Worm (Caenorhabditis elegans) whole organism, early embryonic: ENCODE data around the gene C25H3.3.

Source experiments
- B0310.2 ChIP-seq: sonication (generic microtip); optimal IDR thresholded peaks from 2 replicates; lab custom pipeline; 2016; ENCODE audit warnings: mild to moderate bottlenecking, missing genetic modification characterization, missing compliant biosample characterization
- F13C5.2 ChIP-seq: sonication (generic microtip); optimal IDR thresholded peaks from 2 replicates; lab custom pipeline; 2017; ENCODE audit warnings: mild to moderate bottlenecking, missing genetic modification characterization, inconsistent platforms, missing compliant biosample characterization
- aly-1 ChIP-seq: sonication (generic microtip); optimal IDR thresholded peaks from 2 replicates; lab custom pipeline; 2016; ENCODE audit warnings: missing genetic modification characterization, missing compliant biosample characterization
- ama-1 ChIP-seq: fragments of 150-350 bp; optimal IDR thresholded peaks from 2 replicates; lab custom pipeline; 2014
- ceh-13 ChIP-seq: fragments of 200-800 bp; sonication (Bioruptor generic); optimal IDR thresholded peaks from 2 replicates; lab custom pipeline; 2018; ENCODE audit warnings: mild to moderate bottlenecking, missing genetic modification characterization, missing compliant biosample characterization
- ceh-36 ChIP-seq: sonication (generic microtip); optimal IDR thresholded peaks from 2 replicates; lab custom pipeline; 2016; ENCODE audit warnings: missing genetic modification characterization, inconsistent platforms, missing compliant biosample characterization
- ets-7 ChIP-seq: sonication (generic microtip); optimal IDR thresholded peaks from 2 replicates; lab custom pipeline; 2016; ENCODE audit warnings: missing genotype, missing genetic modification characterization, missing compliant biosample characterization
- flt-1 ChIP-seq: fragments of 200-800 bp; sonication (Bioruptor generic); IDR thresholded peaks from 2 replicates; pipeline ENCODE4 v1.3.6; 2022; ENCODE audit warnings: missing genetic modification characterization, missing compliant biosample characterization
- hmbx-1 ChIP-seq: sonication (generic microtip); optimal IDR thresholded peaks from 2 replicates; lab custom pipeline; 2016; ENCODE audit warnings: mild to moderate bottlenecking, missing genetic modification characterization, missing compliant biosample characterization
- hmg-4 ChIP-seq: fragments of 200-800 bp; sonication (Bioruptor generic); optimal IDR thresholded peaks from 2 replicates; lab custom pipeline; 2018; ENCODE audit warnings: mild to moderate bottlenecking, missing genetic modification characterization, missing compliant biosample characterization
- hnd-1 ChIP-seq: sonication (generic microtip); optimal IDR thresholded peaks from 2 replicates; lab custom pipeline; 2016; ENCODE audit warnings: missing genetic modification characterization, missing compliant biosample characterization
- pes-1 ChIP-seq: fragments of 200-800 bp; sonication (Bioruptor generic); IDR thresholded peaks from 2 replicates; pipeline ENCODE4 v1.3.6; 2022; ENCODE audit warnings: missing genetic modification reagents, missing genetic modification characterization, missing compliant biosample characterization
- scrt-1 ChIP-seq: fragments of 200-800 bp; sonication (Bioruptor generic); IDR thresholded peaks from 2 replicates; pipeline ENCODE4 v1.3.6; 2022; ENCODE audit warnings: missing genetic modification characterization, missing compliant biosample characterization
- sea-1 ChIP-seq: fragments of 200-800 bp; sonication (Bioruptor generic); conservative IDR thresholded peaks from 2 replicates; pipeline ENCODE4 v1.3.6; 2022; ENCODE audit warnings: missing genetic modification characterization, missing compliant biosample characterization
- tbx-11 ChIP-seq: fragments of 200-800 bp; sonication (Bioruptor generic); IDR thresholded peaks from 2 replicates; pipeline ENCODE4 v1.3.6; 2022; ENCODE audit warnings: missing genetic modification characterization, missing compliant biosample characterization
- tbx-37 ChIP-seq: fragments of 200-800 bp; sonication (Bioruptor generic); conservative IDR thresholded peaks from 2 replicates; pipeline ENCODE4 v1.3.6; 2022; ENCODE audit warnings: missing genetic modification reagents, missing genetic modification characterization, missing compliant biosample characterization
- tra-4 ChIP-seq: sonication (generic microtip); optimal IDR thresholded peaks from 2 replicates; lab custom pipeline; 2017; ENCODE audit warnings: missing genetic modification characterization, missing compliant biosample characterization

The C25H3.3 gene

ce11 chrII:5707532-5707931 lies 13.5 kb downstream of the C25H3.3 start, which contains the start of gene osta-2:
Gene osta-2, plus strand, starts transcription at chrII:5707691.
- TF ChIP-seq pes-1 (GFP tag; lab: Robert Waterston, UW): no peak
- no peak for TF ChIP-seq flt-1 (GFP tag; lab: Robert Waterston, UW)
- TF ChIP-seq ama-1 (lab: Kevin White, UChicago): no peak
- no peak for TF ChIP-seq ceh-13 (GFP tag; lab: Kevin White, UChicago)
- TF ChIP-seq tbx-37 (GFP tag; lab: Robert Waterston, UW): no peak

- no peak for TF ChIP-seq hmg-4
- no peak for TF ChIP-seq hmbx-1 (tag; lab: Kevin White, UChicago)
- TF ChIP-seq ets-7 (tag; lab: Kevin White, UChicago): no peak
- TF ChIP-seq scrt-1 (GFP tag; lab: Robert Waterston, UW): no peak
- no peak for TF ChIP-seq tbx-37 (GFP tag; lab: Robert Waterston, UW)
- TF ChIP-seq sea-1 (GFP tag; lab: Robert Waterston, UW): no peak
- TF ChIP-seq F13C5.2: no peak
- TF ChIP-seq tra-4 (tag; lab: Kevin White, UChicago): no peak
- no peak for TF ChIP-seq tbx-11 (GFP tag; lab: Robert Waterston, UW)
- no peak for TF ChIP-seq ceh-36 (tag; lab: Kevin White, UChicago)
- no peak for TF ChIP-seq hnd-1 (tag; lab: Kevin White, UChicago)
- no peak for TF ChIP-seq aly-1 (tag; lab: Kevin White, UChicago)
- TF ChIP-seq ceh-13 (GFP tag; lab: Kevin White, UChicago): no peak
- no peak for TF ChIP-seq flt-1 (GFP tag; lab: Robert Waterston, UW)
Observed at ce11 chrII:5708154-5708553, 14.2 kb downstream of the C25H3.3 start.

ce11 chrII:5710835-5711234 lies 16.8 kb downstream of the C25H3.3 start:
- TF ChIP-seq ets-7 (tag; lab: Kevin White, UChicago): no peak
- no peak for TF ChIP-seq scrt-1 (GFP tag; lab: Robert Waterston, UW)
- no peak for TF ChIP-seq ceh-36 (tag; lab: Kevin White, UChicago)
- no peak for TF ChIP-seq hmg-4
- TF ChIP-seq hnd-1 (tag; lab: Kevin White, UChicago): no peak
- TF ChIP-seq tra-4 (tag; lab: Kevin White, UChicago): no peak
- TF ChIP-seq pes-1 (GFP tag; lab: Robert Waterston, UW): no peak
- no peak for TF ChIP-seq sea-1 (GFP tag; lab: Robert Waterston, UW)
- TF ChIP-seq B0310.2: no peak
- TF ChIP-seq tbx-37 (GFP tag; lab: Robert Waterston, UW): no peak
- TF ChIP-seq flt-1 (GFP tag; lab: Robert Waterston, UW): no peak

- TF ChIP-seq ama-1 (lab: Kevin White, UChicago) (peak; percentile 28), aly-1 (tag; lab: Kevin White, UChicago) (no peak)
Observed at ce11 chrII:5712126-5712525, 18.1 kb downstream of the C25H3.3 start.

- TF ChIP-seq flt-1 (GFP tag; lab: Robert Waterston, UW) (no peak), F13C5.2 (peak; percentile 29), hmg-4 (peak; percentile 7), aly-1 (tag; lab: Kevin White, UChicago) (no peak)
Observed at ce11 chrII:5714807-5715206, 20.8 kb downstream of the C25H3.3 start, which contains the start of the genes tiar-1 and lelo-4. Gene tiar-1, minus strand, starts transcription at chrII:5714823. Gene lelo-4, plus strand, starts transcription at chrII:5714924.

ce11 chrII:5715745-5716357 lies 21.9 kb downstream of the C25H3.3 start, which contains the start of the genes C18A3.10 and C18A3.3:
Gene C18A3.10, minus strand, starts transcription at chrII:5715845.
Gene C18A3.3, plus strand, starts transcription at chrII:5716307.
- no peak for TF ChIP-seq tbx-11 (GFP tag; lab: Robert Waterston, UW)
- no peak for TF ChIP-seq ceh-13 (GFP tag; lab: Kevin White, UChicago)

ce11 chrII:5717831-5718230 lies 23.8 kb downstream of the C25H3.3 start, which contains the start of gene zipt-3:
Gene zipt-3, plus strand, starts transcription at chrII:5718131.
- TF ChIP-seq tra-4 (tag; lab: Kevin White, UChicago) (no peak), sea-1 (GFP tag; lab: Robert Waterston, UW) (no peak), aly-1 (tag; lab: Kevin White, UChicago) (no peak), flt-1 (GFP tag; lab: Robert Waterston, UW) (no peak), pes-1 (GFP tag; lab: Robert Waterston, UW) (no peak), hmg-4 (no peak), F13C5.2 (no peak), ets-7 (tag; lab: Kevin White, UChicago) (no peak), ceh-36 (tag; lab: Kevin White, UChicago) (no peak), tbx-37 (GFP tag; lab: Robert Waterston, UW) (no peak), ama-1 (lab: Kevin White, UChicago) (no peak), scrt-1 (GFP tag; lab: Robert Waterston, UW) (no peak), B0310.2 (no peak)

ce11 chrII:5719848-5720247 lies 25.9 kb downstream of the C25H3.3 start, which contains the start of gene damt-1:
Gene damt-1, plus strand, starts transcription at chrII:5720148.
- no peak for TF ChIP-seq hmg-4
- no peak for TF ChIP-seq F13C5.2
- TF ChIP-seq sea-1 (GFP tag; lab: Robert Waterston, UW): no peak
- TF ChIP-seq hnd-1 (tag; lab: Kevin White, UChicago): no peak
- no peak for TF ChIP-seq B0310.2
- no peak for TF ChIP-seq hmbx-1 (tag; lab: Kevin White, UChicago)
- no peak for TF ChIP-seq tbx-11 (GFP tag; lab: Robert Waterston, UW)
- TF ChIP-seq scrt-1 (GFP tag; lab: Robert Waterston, UW): no peak
- TF ChIP-seq ama-1 (lab: Kevin White, UChicago): no peak
- no peak for TF ChIP-seq ceh-13 (GFP tag; lab: Kevin White, UChicago)
- TF ChIP-seq flt-1 (GFP tag; lab: Robert Waterston, UW): no peak
- TF ChIP-seq tbx-37 (GFP tag; lab: Robert Waterston, UW): no peak
- no peak for TF ChIP-seq aly-1 (tag; lab: Kevin White, UChicago)
